Worm (Caenorhabditis elegans) whole organism, mixed stage, embryonic: ENCODE results near the gene Y108G3AL.2.

Experiments used
- unc-39 ChIP-seq: fragments of 150-350 bp; optimal IDR thresholded peaks from 2 replicates; lab custom pipeline; 2014; ENCODE audit warnings: missing biosample characterization, missing genetic modification characterization
- unc-62 ChIP-seq: fragments of 150-350 bp; optimal IDR thresholded peaks from 2 replicates; lab custom pipeline; 2014; ENCODE audit warnings: missing biosample characterization, missing genetic modification reagents, missing genetic modification characterization
- ztf-11 ChIP-seq: fragments of 150-350 bp; optimal IDR thresholded peaks from 2 replicates; lab custom pipeline; 2014; ENCODE audit warnings: missing biosample characterization, missing genetic modification characterization

- TF ChIP-seq unc-39 (tag; lab: Kevin White, UChicago) (no peak), unc-62 (GFP tag; lab: Kevin White, UChicago) (no peak), ztf-11 (tag; lab: Kevin White, UChicago) (no peak)
Observed at ce11 chrV:117312-117711, 49.5 kb upstream of the Y108G3AL.2 start.
